Worm (Caenorhabditis elegans): ENCODE data around the gene pde-2.
A peak's percentile ranks its signal among the peaks of the same experiment; 100 is the strongest.

pde-2 gene

ce11 chrIII:8985461-8985860 lies 3.8 kb upstream of the pde-2 start (continued):
- peak; percentile 52 for TF ChIP-seq dpl-1 (GFP tag; optimal IDR thresholded peaks at IDR 0.05)

- no peak for TF ChIP-seq zfh-2 (GFP tag; conservative IDR thresholded peaks at IDR 0.05)
- TF ChIP-seq cebp-1 (GFP tag; IDR thresholded peaks at IDR 0.05) = peak; percentile 34; the same call in 1 of the 2 replicates
- TF ChIP-seq cebp-1 (tag; optimal IDR thresholded peaks at IDR 0.05) = peak; percentile 73
- 0 out of 2 replicates have a peak, but pooled peaks have one; percentile 27 for TF ChIP-seq dox-1 (GFP tag; IDR thresholded peaks at IDR 0.05)
- TF ChIP-seq dpff-1 (tag; optimal IDR thresholded peaks at IDR 0.05) = no peak
- TF ChIP-seq K12H6.12 (tag; optimal IDR thresholded peaks at IDR 0.05) = peak; percentile 70
- TF ChIP-seq pha-4 (tag; optimal IDR thresholded peaks at IDR 0.05) = peak; percentile 4
- TF ChIP-seq nfyb-1 (GFP tag; IDR thresholded peaks at IDR 0.05) = 0 out of 2 replicates have a peak, but pooled peaks have one; percentile 50
- no peak for TF ChIP-seq sptf-2 (GFP tag; optimal IDR thresholded peaks at IDR 0.05)
- TF ChIP-seq K11D2.4 (GFP tag; IDR thresholded peaks at IDR 0.05) = 0 out of 2 replicates have a peak, but pooled peaks have one; percentile 57
- peak; percentile 10 for TF ChIP-seq chd-7 (tag; optimal IDR thresholded peaks at IDR 0.05)
- no peak for TF ChIP-seq ZK185.1 (tag; optimal IDR thresholded peaks at IDR 0.05; ENCODE audit: poor library complexity, severe bottlenecking)
- TF ChIP-seq lin-35 (GFP tag; optimal IDR thresholded peaks at IDR 0.05) = peak in 1 of 3 experiments; percentile 68
- TF ChIP-seq Y53G8AR.9 (GFP tag; conservative IDR thresholded peaks at IDR 0.05) = no peak
- TF ChIP-seq F23B12.7 (tag; optimal IDR thresholded peaks at IDR 0.05; ENCODE audit: insufficient read depth) = no peak
- TF ChIP-seq madf-10 (tag; optimal IDR thresholded peaks at IDR 0.05) = peak; percentile 3
- peak; percentile 13 for TF ChIP-seq lin-40 (tag; optimal IDR thresholded peaks at IDR 0.05)
- TF ChIP-seq ceh-91 (GFP tag; IDR thresholded peaks at IDR 0.05) = no peak
- TF ChIP-seq mxl-1 (tag; optimal IDR thresholded peaks at IDR 0.05) = no peak
- TF ChIP-seq attf-5 (GFP tag; optimal IDR thresholded peaks at IDR 0.05) = peak; percentile 0
- TF ChIP-seq ama-1 (optimal IDR thresholded peaks at IDR 0.05) = no peak
- TF ChIP-seq ama-1 (GFP tag; optimal IDR thresholded peaks at IDR 0.05) = no peak
- TF ChIP-seq somi-1 (GFP tag; optimal IDR thresholded peaks at IDR 0.05) = peak; percentile 62
- TF ChIP-seq efl-1 (GFP tag; optimal IDR thresholded peaks at IDR 0.05) = peak; percentile 28
- TF ChIP-seq hmg-1.2 (GFP tag; IDR thresholded peaks at IDR 0.05) = peak; percentile 70
- TF ChIP-seq tbp1 (GFP tag; optimal IDR thresholded peaks at IDR 0.05) = peak; percentile 15
- 0 out of 2 replicates have a peak, but pooled peaks have one; percentile 61 for TF ChIP-seq Y56A3A.18 (GFP tag; IDR thresholded peaks at IDR 0.05)
- TF ChIP-seq snpc-4 (GFP tag; optimal IDR thresholded peaks at IDR 0.05) = no peak
- peak in 1 of 4 experiments; percentile 0 for TF ChIP-seq snpc-4 (tag; optimal IDR thresholded peaks at IDR 0.05)
These were observed 3.3 kb upstream of the pde-2 start for ce11 chrIII:8984960-8985359.

ce11 chrIII:8984412-8984811 lies 2.7 kb upstream of the pde-2 start:
- TF ChIP-seq lin-54 (GFP tag; optimal IDR thresholded peaks at IDR 0.05) (peak; percentile 4), nhr-80 (tag; optimal IDR thresholded peaks at IDR 0.05) (peak; percentile 11), hrde-1 (tag; optimal IDR thresholded peaks at IDR 0.05; ENCODE audit: borderline replicate concordance) (no peak), F39B2.1 (GFP tag; IDR thresholded peaks at IDR 0.05) (0 out of 2 replicates have a peak, but pooled peaks have one; percentile 49), madf-10 (tag; optimal IDR thresholded peaks at IDR 0.05) (no peak), lag-1 (GFP tag; IDR thresholded peaks at IDR 0.05) (no peak), hsf-1 (GFP tag; IDR thresholded peaks at IDR 0.05) (0 out of 2 replicates have a peak, but pooled peaks have one; percentile 22), Y53F4B.3 (GFP tag; IDR thresholded peaks at IDR 0.05) (no peak), hlh-26 (GFP tag; conservative IDR thresholded peaks at IDR 0.05) (no peak), aptf-3 (GFP tag; IDR thresholded peaks at IDR 0.05) (no peak), ceh-40 (GFP tag; IDR thresholded peaks at IDR 0.05) (no peak), K11D2.4 (GFP tag; IDR thresholded peaks at IDR 0.05) (no peak), madf-6 (GFP tag; IDR thresholded peaks at IDR 0.05) (peak; percentile 6; the same call in 1 of the 2 replicates), C06A6.2 (GFP tag; conservative IDR thresholded peaks at IDR 0.05) (no peak)

Data from whole organism, young adult.